Fruit fly (Drosophila melanogaster) whole organism, adult: ENCODE data around the gene CG10097.

Source experiments
- CG7045 ChIP-seq: fragments of 200-800 bp; sonication (Bioruptor generic); optimal IDR thresholded peaks from 2 replicates; lab custom pipeline; 2017; ENCODE audit warnings: missing biosample characterization, mild to moderate bottlenecking, missing genetic modification characterization
- Crg-1 ChIP-seq: fragments of 200-800 bp; sonication (Bioruptor generic); optimal IDR thresholded peaks from 2 replicates; lab custom pipeline; 2016; ENCODE audit warnings: missing biosample characterization, missing genetic modification characterization
- Hr96 ChIP-seq: fragments of 200-800 bp; sonication (Bioruptor generic); optimal IDR thresholded peaks from 2 replicates; lab custom pipeline; 2016; ENCODE audit warnings: missing biosample characterization, missing genetic modification characterization
- Mnt ChIP-seq: fragments of 200-800 bp; sonication (Bioruptor generic); optimal IDR thresholded peaks from 2 replicates; lab custom pipeline; 2016; ENCODE audit warnings: missing biosample characterization, mild to moderate bottlenecking, missing genetic modification characterization
- bab1 ChIP-seq: fragments of 200-800 bp; sonication (Bioruptor generic); optimal IDR thresholded peaks from 3 replicates; lab custom pipeline; 2019; ENCODE audit warnings: missing biosample characterization, mild to moderate bottlenecking, missing genetic modification characterization, moderate library complexity

DNA sequence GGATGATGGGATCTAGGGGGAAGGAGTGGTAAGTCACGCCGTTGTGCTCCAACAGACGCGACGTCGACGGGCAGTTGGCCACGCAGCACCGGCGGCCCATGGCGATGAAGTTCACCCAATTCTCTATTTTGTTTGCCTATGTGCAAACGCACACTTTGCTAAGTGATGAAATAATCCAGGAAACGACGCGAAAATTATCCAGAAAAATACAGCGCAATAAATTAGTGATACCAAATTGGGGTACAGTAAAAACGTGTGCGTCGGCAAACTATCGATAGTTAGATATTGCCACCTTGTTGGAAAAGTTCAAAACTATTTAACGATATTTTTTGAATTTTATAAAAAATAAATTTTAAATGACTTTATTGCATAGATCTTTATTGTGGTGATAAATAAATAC is 39.7 kb downstream of the CG10097 start, which contains the start of gene MBD-R2:
- TF ChIP-seq bab1 (GFP tag; lab: Kevin White, UChicago) (peak; percentile 19), Hr96 (no peak), CG7045 (GFP tag; lab: Kevin White, UChicago) (no peak), Mnt (GFP tag; lab: Kevin White, UChicago) (peak; percentile 31), Crg-1 (GFP tag; lab: Kevin White, UChicago) (no peak)
